Worm (Caenorhabditis elegans) whole organism, mixed stage, embryonic: ENCODE results near the gene col-42.

Source experiments
- M03D4.4 ChIP-seq: sonication (generic microtip); optimal IDR thresholded peaks from 2 replicates; lab custom pipeline; 2017; ENCODE audit warnings: mild to moderate bottlenecking, missing genetic modification characterization, missing compliant biosample characterization
- bed-3 ChIP-seq: fragments of 200-800 bp; sonication (Bioruptor generic); optimal IDR thresholded peaks from 3 replicates; lab custom pipeline; 2018; ENCODE audit warnings: mild to moderate bottlenecking, missing genetic modification characterization, moderate library complexity, missing compliant biosample characterization
- blmp-1 ChIP-seq: fragments of 150-350 bp; optimal IDR thresholded peaks from 2 replicates; lab custom pipeline; 2014; ENCODE audit warnings: missing biosample characterization, missing genetic modification characterization
- ceh-43 ChIP-seq: fragments of 200-800 bp; sonication (Bioruptor generic); optimal IDR thresholded peaks from 2 replicates; lab custom pipeline; 2018; ENCODE audit warnings: mild to moderate bottlenecking, missing genetic modification characterization, moderate library complexity, missing compliant biosample characterization
- ceh-83 ChIP-seq: fragments of 200-800 bp; sonication (Bioruptor generic); optimal IDR thresholded peaks from 2 replicates; lab custom pipeline; 2018; ENCODE audit warnings: mild to moderate bottlenecking, missing genetic modification characterization, missing compliant biosample characterization
- ces-1 ChIP-seq: fragments of 150-350 bp; optimal IDR thresholded peaks from 2 replicates; lab custom pipeline; 2014; ENCODE audit warnings: missing biosample characterization, missing genetic modification reagents, missing genetic modification characterization
- cnd-1 ChIP-seq: fragments of 200-800 bp; sonication (Bioruptor generic); optimal IDR thresholded peaks from 2 replicates; lab custom pipeline; 2018; ENCODE audit warnings: mild to moderate bottlenecking, missing genetic modification characterization, missing compliant biosample characterization
- elt-1 ChIP-seq: sonication (generic microtip); optimal IDR thresholded peaks from 2 replicates; lab custom pipeline; 2017; ENCODE audit warnings: missing genetic modification characterization, mild to moderate bottlenecking, missing compliant biosample characterization, antibody characterized with exemption, moderate library complexity, borderline replicate concordance; ENCODE audit not compliant: insufficient read depth
- elt-3 ChIP-seq: fragments of 150-350 bp; optimal IDR thresholded peaks from 2 replicates; lab custom pipeline; 2014; ENCODE audit warnings: missing biosample characterization, missing genetic modification characterization
- flh-1 ChIP-seq: fragments of 200-800 bp; sonication (Bioruptor generic); optimal IDR thresholded peaks from 2 replicates; lab custom pipeline; 2018; ENCODE audit warnings: mild to moderate bottlenecking, missing genetic modification characterization, moderate library complexity, missing compliant biosample characterization
- ham-2 ChIP-seq: fragments of 200-800 bp; sonication (Bioruptor generic); optimal IDR thresholded peaks from 2 replicates; lab custom pipeline; 2018; ENCODE audit warnings: mild to moderate bottlenecking, missing genetic modification characterization, missing compliant biosample characterization
- hlh-1 ChIP-seq: fragments of 150-350 bp; optimal IDR thresholded peaks from 2 replicates; lab custom pipeline; 2014; ENCODE audit warnings: missing biosample characterization, missing genetic modification reagents, missing genetic modification characterization
- lin-13 ChIP-seq: fragments of 150-350 bp; optimal IDR thresholded peaks from 2 replicates; lab custom pipeline; 2014; ENCODE audit warnings: missing biosample characterization, missing genetic modification characterization
- lin-32 ChIP-seq: fragments of 200-800 bp; sonication (Bioruptor generic); optimal IDR thresholded peaks from 2 replicates; lab custom pipeline; 2018; ENCODE audit warnings: mild to moderate bottlenecking, missing genetic modification characterization, missing compliant biosample characterization
- lsy-2 ChIP-seq: fragments of 150-350 bp; optimal IDR thresholded peaks from 2 replicates; lab custom pipeline; 2014; ENCODE audit warnings: missing biosample characterization, missing genetic modification characterization
- mep-1 ChIP-seq: fragments of 150-350 bp; optimal IDR thresholded peaks from 2 replicates; lab custom pipeline; 2017; ENCODE audit warnings: missing biosample characterization, missing genetic modification reagents, missing genetic modification characterization, inconsistent platforms
- nhr-12 ChIP-seq: fragments of 150-350 bp; optimal IDR thresholded peaks from 2 replicates; lab custom pipeline; 2014; ENCODE audit warnings: missing biosample characterization, missing genetic modification characterization
- nhr-2 ChIP-seq: fragments of 150-350 bp; optimal IDR thresholded peaks from 2 replicates; lab custom pipeline; 2014; ENCODE audit warnings: missing biosample characterization, missing genetic modification characterization
- nhr-237 ChIP-seq: fragments of 150-350 bp; optimal IDR thresholded peaks from 2 replicates; lab custom pipeline; 2014; ENCODE audit warnings: missing biosample characterization, missing genetic modification characterization
- nhr-28 ChIP-seq: fragments of 150-350 bp; optimal IDR thresholded peaks from 2 replicates; lab custom pipeline; 2014; ENCODE audit warnings: missing biosample characterization, missing genetic modification characterization
- nhr-76 ChIP-seq: sonication (generic microtip); optimal IDR thresholded peaks from 2 replicates; lab custom pipeline; 2017; ENCODE audit warnings: missing biosample characterization, missing genetic modification characterization
- pha-4 ChIP-seq: fragments of 150-350 bp; optimal IDR thresholded peaks from 2 replicates; lab custom pipeline; 2018; ENCODE audit warnings: missing biosample characterization, missing genetic modification reagents, missing genetic modification characterization
- sem-2 ChIP-seq: fragments of 200-800 bp; sonication (Bioruptor generic); optimal IDR thresholded peaks from 2 replicates; lab custom pipeline; 2018; ENCODE audit warnings: mild to moderate bottlenecking, missing genetic modification characterization, missing compliant biosample characterization
- sptf-1 ChIP-seq: sonication (generic microtip); optimal IDR thresholded peaks from 2 replicates; lab custom pipeline; 2017; ENCODE audit warnings: mild to moderate bottlenecking, missing genetic modification characterization, moderate library complexity, missing compliant biosample characterization
- tbx-8 ChIP-seq: fragments of 200-800 bp; sonication (Bioruptor generic); optimal IDR thresholded peaks from 2 replicates; lab custom pipeline; 2018; ENCODE audit warnings: mild to moderate bottlenecking, missing genetic modification characterization, moderate library complexity, missing compliant biosample characterization
- unc-120 ChIP-seq: sonication (generic microtip); optimal IDR thresholded peaks from 2 replicates; lab custom pipeline; 2017; ENCODE audit warnings: missing genetic modification characterization, missing compliant biosample characterization; ENCODE audit not compliant: poor library complexity, severe bottlenecking
- unc-39 ChIP-seq: fragments of 150-350 bp; optimal IDR thresholded peaks from 2 replicates; lab custom pipeline; 2014; ENCODE audit warnings: missing biosample characterization, missing genetic modification characterization
- zip-8 ChIP-seq: fragments of 150-350 bp; optimal IDR thresholded peaks from 2 replicates; lab custom pipeline; 2014; ENCODE audit warnings: missing biosample characterization, missing genetic modification characterization
- ztf-11 ChIP-seq: fragments of 150-350 bp; optimal IDR thresholded peaks from 2 replicates; lab custom pipeline; 2014; ENCODE audit warnings: missing biosample characterization, missing genetic modification characterization

The col-42 gene

ce11 chrV:18657391-18657790 lies 19.1 kb downstream of the col-42 start:
- TF ChIP-seq mep-1 (tag; lab: Kevin White, UChicago) (no peak), unc-39 (tag; lab: Kevin White, UChicago) (no peak), ces-1 (GFP tag; lab: Kevin White, UChicago) (no peak), elt-1 (tag; lab: Kevin White, UChicago) (no peak), tbx-8 (GFP tag; lab: Kevin White, UChicago) (no peak), blmp-1 (tag; lab: Kevin White, UChicago) (no peak), nhr-12 (tag; lab: Kevin White, UChicago) (no peak), ceh-83 (GFP tag; lab: Kevin White, UChicago) (no peak), flh-1 (GFP tag; lab: Kevin White, UChicago) (no peak), M03D4.4 (tag; lab: Kevin White, UChicago) (no peak), unc-120 (tag; lab: Kevin White, UChicago) (no peak), lin-13 (tag; lab: Kevin White, UChicago) (no peak), cnd-1 (tag; lab: Kevin White, UChicago) (no peak), ceh-43 (GFP tag; lab: Kevin White, UChicago) (no peak)

DNA sequence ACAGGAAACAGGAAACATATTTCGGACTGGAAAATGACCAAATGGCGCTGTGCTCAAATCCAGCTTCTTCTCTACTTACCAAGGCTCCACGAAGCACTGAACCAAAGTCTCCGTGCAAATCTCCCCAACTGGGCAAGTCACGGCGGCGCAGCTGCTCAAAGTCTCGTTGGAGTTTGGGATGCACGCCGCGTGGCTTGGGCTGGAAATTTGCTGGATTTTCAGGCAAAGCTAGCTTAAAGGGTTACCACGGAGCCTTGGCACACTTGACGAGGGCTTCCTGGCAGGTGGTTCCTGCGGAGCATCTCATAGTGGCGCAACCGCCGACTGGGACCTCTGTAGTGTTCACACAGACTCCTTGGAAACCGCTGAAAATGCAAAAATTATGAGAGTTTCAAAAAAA lies 20.6 kb downstream of the col-42 start:
- TF ChIP-seq ham-2 (no peak), ces-1 (GFP tag; lab: Kevin White, UChicago) (no peak), ceh-83 (GFP tag; lab: Kevin White, UChicago) (no peak), zip-8 (tag; lab: Kevin White, UChicago) (no peak), cnd-1 (tag; lab: Kevin White, UChicago) (no peak), nhr-2 (tag; lab: Kevin White, UChicago) (no peak), nhr-12 (tag; lab: Kevin White, UChicago) (no peak), sptf-1 (tag; lab: Kevin White, UChicago) (no peak), sem-2 (GFP tag; lab: Kevin White, UChicago) (no peak), hlh-1 (tag; lab: Kevin White, UChicago) (no peak), ztf-11 (no peak), tbx-8 (GFP tag; lab: Kevin White, UChicago) (no peak), lin-32 (GFP tag; lab: Kevin White, UChicago) (no peak), elt-1 (tag; lab: Kevin White, UChicago) (no peak), nhr-237 (tag; lab: Kevin White, UChicago) (no peak), pha-4 (tag; lab: Kevin White, UChicago) (no peak), nhr-28 (tag; lab: Kevin White, UChicago) (no peak)

ce11 chrV:18662333-18662732 lies 24.0 kb downstream of the col-42 start:
- TF ChIP-seq bed-3 (no peak), lsy-2 (tag; lab: Kevin White, UChicago) (no peak), lin-32 (GFP tag; lab: Kevin White, UChicago) (no peak)

DNA sequence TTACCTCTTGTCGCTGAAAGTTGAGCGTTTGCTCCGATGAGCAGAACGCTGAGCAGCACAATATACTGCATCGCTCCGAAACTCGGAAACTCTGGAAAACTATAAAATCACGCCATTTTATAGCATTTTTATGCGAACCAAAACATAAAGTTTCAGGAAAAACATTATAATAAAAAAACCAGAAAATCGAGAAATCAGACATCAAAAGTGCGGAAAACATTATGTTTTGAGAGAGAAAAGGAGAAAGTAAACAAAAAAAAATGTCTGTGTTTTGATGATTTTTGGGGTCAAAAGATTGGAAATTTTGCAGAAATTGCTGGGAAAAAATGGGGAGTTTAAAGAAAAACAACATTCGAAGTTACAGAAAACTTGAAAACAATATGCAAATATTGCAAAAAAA lies 25.7 kb downstream of the col-42 start, which contains the start of gene Y69H2.3:
TSS of gene Y69H2.3 (minus strand) at position 101 of the 400 bp plus-strand sequence.
- TF ChIP-seq cnd-1 (tag; lab: Kevin White, UChicago) (no peak), mep-1 (tag; lab: Kevin White, UChicago) (no peak), ces-1 (GFP tag; lab: Kevin White, UChicago) (no peak), nhr-76 (tag; lab: Kevin White, UChicago) (no peak), ceh-83 (GFP tag; lab: Kevin White, UChicago) (no peak), blmp-1 (tag; lab: Kevin White, UChicago) (no peak), nhr-2 (tag; lab: Kevin White, UChicago) (no peak), lsy-2 (tag; lab: Kevin White, UChicago) (no peak), unc-120 (tag; lab: Kevin White, UChicago) (no peak), elt-3 (no peak)

DNA sequence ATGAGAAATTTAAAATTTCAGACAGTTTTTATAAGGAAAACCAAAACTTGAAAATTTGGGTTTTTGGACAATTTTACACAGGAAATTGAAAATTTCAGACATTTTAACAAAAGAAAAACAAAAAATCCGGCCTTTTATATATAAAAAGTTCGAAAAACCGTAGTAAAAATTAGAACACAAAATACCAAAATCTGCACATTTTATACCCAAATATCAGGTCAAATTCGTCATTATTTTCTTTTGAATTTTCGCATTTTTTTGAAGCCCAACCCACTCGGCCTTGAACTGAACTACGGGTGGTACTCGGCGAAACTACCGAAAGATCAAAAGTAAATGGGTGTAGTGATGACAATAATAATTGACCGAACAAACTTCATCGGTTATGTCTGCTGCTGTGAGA lies 28.9 kb downstream of the col-42 start:
- TF ChIP-seq nhr-28 (tag; lab: Kevin White, UChicago) (no peak), unc-39 (tag; lab: Kevin White, UChicago) (no peak), elt-1 (tag; lab: Kevin White, UChicago) (no peak)
